Worm (Caenorhabditis elegans) whole organism, young adult: ENCODE data around the gene ZK1098.9.

Source experiments
- B0019.2 ChIP-seq: fragments of 200-800 bp; sonication (Bioruptor generic); conservative IDR thresholded peaks from 2 replicates; pipeline ENCODE4 v1.3.6; 2022; ENCODE audit warnings: missing genetic modification reagents, missing genetic modification characterization, missing compliant biosample characterization
- B0035.1 ChIP-seq: sonication (generic microtip); optimal IDR thresholded peaks from 2 replicates; lab custom pipeline; 2016; ENCODE audit warnings: missing genetic modification characterization, mild to moderate bottlenecking, missing compliant biosample characterization, missing genotype, missing genetic modification reagents
- B0261.1 ChIP-seq: sonication (generic microtip); optimal IDR thresholded peaks from 2 replicates; lab custom pipeline; 2016; ENCODE audit warnings: mild to moderate bottlenecking, missing genetic modification characterization, moderate library complexity, missing compliant biosample characterization
- D2030.7 ChIP-seq: fragments of 200-800 bp; sonication (Bioruptor generic); IDR thresholded peaks from 2 replicates; pipeline ENCODE4 v1.3.6; 2022; ENCODE audit warnings: missing genetic modification reagents, missing genetic modification characterization, missing compliant biosample characterization
- F33H1.4 ChIP-seq: fragments of 200-800 bp; sonication (Bioruptor generic); IDR thresholded peaks from 2 replicates; pipeline ENCODE4 v1.3.6; 2022; ENCODE audit warnings: missing genetic modification reagents, missing genetic modification characterization, missing compliant biosample characterization
- F37B4.10 ChIP-seq: fragments of 200-800 bp; sonication (Bioruptor generic); IDR thresholded peaks from 2 replicates; pipeline ENCODE4 v1.3.6; 2022; ENCODE audit warnings: missing genetic modification characterization, missing compliant biosample characterization
- F57A8.1 ChIP-seq: fragments of 200-800 bp; sonication (Bioruptor generic); optimal IDR thresholded peaks from 2 replicates; lab custom pipeline; 2018; ENCODE audit warnings: mild to moderate bottlenecking, missing genetic modification characterization, moderate library complexity, missing compliant biosample characterization
- T07F8.4 ChIP-seq: sonication (generic microtip); optimal IDR thresholded peaks from 2 replicates; lab custom pipeline; 2016; ENCODE audit warnings: mild to moderate bottlenecking, missing genetic modification characterization, moderate library complexity, missing compliant biosample characterization
- Y56A3A.18 ChIP-seq: fragments of 200-800 bp; sonication (Bioruptor generic); IDR thresholded peaks from 2 replicates; pipeline ENCODE4 v1.3.6; 2022; ENCODE audit warnings: missing genetic modification reagents, missing genetic modification characterization, missing compliant biosample characterization
- Y67H2A.10 ChIP-seq: fragments of 200-800 bp; sonication (Bioruptor generic); conservative IDR thresholded peaks from 2 replicates; pipeline ENCODE4 v1.3.6; 2022; ENCODE audit warnings: missing genetic modification reagents, missing genetic modification characterization, missing compliant biosample characterization
- akir-1 ChIP-seq: fragments of 200-800 bp; sonication (Bioruptor generic); optimal IDR thresholded peaks from 2 replicates; lab custom pipeline; 2018; ENCODE audit warnings: mild to moderate bottlenecking, missing genetic modification characterization, moderate library complexity, missing compliant biosample characterization
- atf-7 ChIP-seq: sonication (generic microtip); optimal IDR thresholded peaks from 2 replicates; lab custom pipeline; 2017; ENCODE audit warnings: mild to moderate bottlenecking, missing genetic modification characterization, missing compliant biosample characterization
- athp-1 ChIP-seq: sonication (generic microtip); optimal IDR thresholded peaks from 2 replicates; lab custom pipeline; 2017; ENCODE audit warnings: mild to moderate bottlenecking, missing genetic modification characterization, missing compliant biosample characterization
- attf-6 ChIP-seq: fragments of 200-800 bp; sonication (Bioruptor generic); IDR thresholded peaks from 2 replicates; pipeline ENCODE4 v1.3.6; 2022; ENCODE audit warnings: missing genetic modification reagents, missing genetic modification characterization, missing compliant biosample characterization
- cebp-1 ChIP-seq, 2 experiments: fragments of 200-800 bp in 1 of 2; sonication (Bioruptor generic) in 1 of 2; sonication (generic microtip) in 1 of 2; IDR thresholded peaks in 1 of 2; optimal IDR thresholded peaks in 1 of 2; 2 replicates each; pipeline versions ENCODE4 v1.3.6 to Lab custom; 2017 to 2022; ENCODE audit warnings: missing compliant biosample characterization in 2 of 2, missing genetic modification characterization in 2 of 2, mild to moderate bottlenecking in 1 of 2, missing genetic modification reagents in 1 of 2, moderate library complexity in 1 of 2
- ceh-100 ChIP-seq: fragments of 200-800 bp; sonication (Bioruptor generic); IDR thresholded peaks from 2 replicates; pipeline ENCODE4 v1.3.6; 2022; ENCODE audit warnings: missing genetic modification reagents, missing genetic modification characterization, missing compliant biosample characterization
- ceh-27 ChIP-seq: fragments of 200-800 bp; sonication (Bioruptor generic); optimal IDR thresholded peaks from 2 replicates; lab custom pipeline; 2018; ENCODE audit warnings: mild to moderate bottlenecking, missing genetic modification characterization, moderate library complexity, missing compliant biosample characterization
- ceh-40 ChIP-seq: fragments of 200-800 bp; sonication (Bioruptor generic); IDR thresholded peaks from 2 replicates; pipeline ENCODE4 v1.3.6; 2022; ENCODE audit warnings: missing genetic modification characterization, missing compliant biosample characterization
- dpff-1 ChIP-seq: sonication (generic microtip); optimal IDR thresholded peaks from 2 replicates; lab custom pipeline; 2017; ENCODE audit warnings: mild to moderate bottlenecking, missing genetic modification characterization, missing compliant biosample characterization
- efl-1 ChIP-seq: fragments of 150-350 bp; optimal IDR thresholded peaks from 2 replicates; lab custom pipeline; 2014; ENCODE audit warnings: missing biosample characterization, missing genetic modification reagents, missing genetic modification characterization
- fkh-3 ChIP-seq: sonication (generic microtip); optimal IDR thresholded peaks from 2 replicates; lab custom pipeline; 2016; ENCODE audit warnings: mild to moderate bottlenecking, missing genetic modification characterization, missing compliant biosample characterization
- gei-17 ChIP-seq: fragments of 200-800 bp; sonication (Bioruptor generic); optimal IDR thresholded peaks from 2 replicates; lab custom pipeline; 2018; ENCODE audit warnings: mild to moderate bottlenecking, missing genetic modification characterization, missing compliant biosample characterization
- hsf-1 ChIP-seq: fragments of 200-800 bp; sonication (Bioruptor generic); IDR thresholded peaks from 2 replicates; pipeline ENCODE4 v1.3.6; 2022; ENCODE audit warnings: missing genetic modification reagents, missing genetic modification characterization, missing compliant biosample characterization
- let-526 ChIP-seq: fragments of 200-800 bp; sonication (Bioruptor generic); IDR thresholded peaks from 2 replicates; pipeline ENCODE4 v1.3.6; 2022; ENCODE audit warnings: missing genetic modification reagents, missing genetic modification characterization, missing compliant biosample characterization
- lir-1 ChIP-seq: fragments of 200-800 bp; sonication (Bioruptor generic); conservative IDR thresholded peaks from 2 replicates; pipeline ENCODE4 v1.3.6; 2022; ENCODE audit warnings: missing genetic modification reagents, missing genetic modification characterization, missing compliant biosample characterization
- lsl-1 ChIP-seq: fragments of 200-800 bp; sonication (Bioruptor generic); optimal IDR thresholded peaks from 2 replicates; lab custom pipeline; 2018; ENCODE audit warnings: mild to moderate bottlenecking, missing genetic modification characterization, moderate library complexity, missing compliant biosample characterization
- lsy-27 ChIP-seq: sonication (generic microtip); optimal IDR thresholded peaks from 2 replicates; lab custom pipeline; 2017; ENCODE audit warnings: missing genetic modification characterization, mild to moderate bottlenecking, missing compliant biosample characterization, antibody characterized with exemption, missing genotype, borderline replicate concordance; ENCODE audit not compliant: insufficient read depth
- madf-10 ChIP-seq: sonication (generic microtip); optimal IDR thresholded peaks from 2 replicates; lab custom pipeline; 2016; ENCODE audit warnings: mild to moderate bottlenecking, missing genetic modification characterization, missing compliant biosample characterization
- madf-6 ChIP-seq: fragments of 200-800 bp; sonication (Bioruptor generic); IDR thresholded peaks from 2 replicates; pipeline ENCODE4 v1.3.6; 2022; ENCODE audit warnings: missing genetic modification reagents, missing genetic modification characterization, missing compliant biosample characterization
- mel-28 ChIP-seq: sonication (generic microtip); optimal IDR thresholded peaks from 2 replicates; lab custom pipeline; 2016; ENCODE audit warnings: borderline replicate concordance, mild to moderate bottlenecking, missing genetic modification characterization, missing compliant biosample characterization
- mes-4 ChIP-seq: sonication (generic microtip); optimal IDR thresholded peaks from 2 replicates; lab custom pipeline; 2016; ENCODE audit warnings: missing genotype, missing genetic modification characterization, missing compliant biosample characterization
- nhr-27 ChIP-seq: fragments of 200-800 bp; sonication (Bioruptor generic); optimal IDR thresholded peaks from 2 replicates; lab custom pipeline; 2018; ENCODE audit warnings: mild to moderate bottlenecking, missing genetic modification characterization, moderate library complexity, missing compliant biosample characterization
- rcor-1 ChIP-seq: fragments of 200-800 bp; sonication (Bioruptor generic); IDR thresholded peaks from 2 replicates; pipeline ENCODE4 v1.3.6; 2022; ENCODE audit warnings: missing genetic modification reagents, missing genetic modification characterization, missing compliant biosample characterization
- repo-1 ChIP-seq: sonication (generic microtip); optimal IDR thresholded peaks from 2 replicates; lab custom pipeline; 2017; ENCODE audit warnings: mild to moderate bottlenecking, missing genetic modification characterization, missing compliant biosample characterization
- sdz-38 ChIP-seq: sonication (generic microtip); optimal IDR thresholded peaks from 2 replicates; lab custom pipeline; 2016; ENCODE audit warnings: missing genotype, missing genetic modification characterization, missing compliant biosample characterization
- sea-2 ChIP-seq: fragments of 200-800 bp; sonication (Bioruptor generic); IDR thresholded peaks from 2 replicates; pipeline ENCODE4 v1.3.6; 2022; ENCODE audit warnings: missing genetic modification characterization, missing compliant biosample characterization
- snpc-1.1 ChIP-seq: sonication (generic microtip); optimal IDR thresholded peaks from 2 replicates; lab custom pipeline; 2017; ENCODE audit warnings: missing genetic modification characterization, mild to moderate bottlenecking, missing compliant biosample characterization, antibody characterized with exemption, moderate library complexity, missing genotype, missing genetic modification reagents; ENCODE audit not compliant: insufficient read depth
- snpc-1.3 ChIP-seq: sonication (generic microtip); optimal IDR thresholded peaks from 2 replicates; lab custom pipeline; 2017; ENCODE audit warnings: missing genetic modification characterization, mild to moderate bottlenecking, missing compliant biosample characterization, antibody characterized with exemption, moderate library complexity, missing genotype, missing genetic modification reagents; ENCODE audit not compliant: insufficient read depth
- sptf-2 ChIP-seq: fragments of 200-800 bp; sonication (Bioruptor generic); optimal IDR thresholded peaks from 2 replicates; lab custom pipeline; 2018; ENCODE audit warnings: mild to moderate bottlenecking, missing genetic modification characterization, missing compliant biosample characterization
- tbx-9 ChIP-seq: sonication (generic microtip); optimal IDR thresholded peaks from 2 replicates; lab custom pipeline; 2016; ENCODE audit warnings: borderline replicate concordance, missing genetic modification characterization, inconsistent platforms, missing compliant biosample characterization
- ztf-18 ChIP-seq: sonication (generic microtip); optimal IDR thresholded peaks from 2 replicates; lab custom pipeline; 2016; ENCODE audit warnings: missing genotype, mild to moderate bottlenecking, missing genetic modification characterization, missing compliant biosample characterization
- ztf-26 ChIP-seq: sonication (generic microtip); optimal IDR thresholded peaks from 2 replicates; lab custom pipeline; 2017; ENCODE audit warnings: missing genetic modification characterization, missing compliant biosample characterization
- ztf-3 ChIP-seq: fragments of 200-800 bp; sonication (Bioruptor generic); optimal IDR thresholded peaks from 2 replicates; lab custom pipeline; 2018; ENCODE audit warnings: mild to moderate bottlenecking, missing genetic modification characterization, missing compliant biosample characterization

ZK1098.9 gene

ce11 chrIII:9501072-9501471 lies 43.2 kb upstream of the ZK1098.9 start:
- no peak for TF ChIP-seq sea-2 (GFP tag; lab: Robert Waterston, UW)
- no peak for TF ChIP-seq cebp-1 (GFP tag; IDR thresholded peaks at IDR 0.05; lab: Robert Waterston, UW)
- peak; percentile 26 for TF ChIP-seq cebp-1 (tag; optimal IDR thresholded peaks at IDR 0.05; lab: Kevin White, UChicago)

- no peak for TF ChIP-seq B0035.1 (tag; lab: Kevin White, UChicago)
- no peak for TF ChIP-seq lsl-1 (GFP tag; lab: Kevin White, UChicago)
- peak; percentile 49; the same call in 1 of the 2 replicates for TF ChIP-seq cebp-1 (GFP tag; IDR thresholded peaks at IDR 0.05; lab: Robert Waterston, UW)
- peak; percentile 88 for TF ChIP-seq cebp-1 (tag; optimal IDR thresholded peaks at IDR 0.05; lab: Kevin White, UChicago)
Observed at ce11 chrIII:9502155-9502714, 42.0 kb upstream of the ZK1098.9 start.

- TF ChIP-seq lir-1 (GFP tag; lab: Robert Waterston, UW) (no peak), gei-17 (no peak), nhr-27 (tag; lab: Kevin White, UChicago) (no peak), ztf-18 (peak; percentile 22), F37B4.10 (GFP tag; lab: Robert Waterston, UW) (no peak), madf-6 (GFP tag; lab: Robert Waterston, UW) (peak; percentile 95), mel-28 (tag; lab: Kevin White, UChicago) (no peak), ceh-40 (GFP tag; lab: Robert Waterston, UW) (no peak), ztf-26 (tag; lab: Kevin White, UChicago) (no peak), tbx-9 (tag; lab: Kevin White, UChicago) (no peak), rcor-1 (GFP tag; lab: Robert Waterston, UW) (no peak), ceh-27 (no peak), let-526 (GFP tag; lab: Robert Waterston, UW) (no peak), F33H1.4 (GFP tag; lab: Robert Waterston, UW) (peak; percentile 71), B0261.1 (tag; lab: Kevin White, UChicago) (no peak), snpc-1.3 (tag; lab: Kevin White, UChicago) (no peak), hsf-1 (GFP tag; lab: Robert Waterston, UW) (peak; percentile 91), repo-1 (tag; lab: Kevin White, UChicago) (no peak), ceh-100 (peak; percentile 79), efl-1 (GFP tag; lab: Kevin White, UChicago) (peak; percentile 82), atf-7 (no peak), Y67H2A.10 (GFP tag; lab: Robert Waterston, UW) (peak; percentile 38; the same call in 1 of the 2 replicates), cebp-1 (GFP tag; IDR thresholded peaks at IDR 0.05; lab: Robert Waterston, UW) (no peak), cebp-1 (tag; optimal IDR thresholded peaks at IDR 0.05; lab: Kevin White, UChicago) (no peak), dpff-1 (tag; lab: Kevin White, UChicago) (no peak), attf-6 (no peak), B0019.2 (GFP tag; lab: Robert Waterston, UW) (0 out of 2 replicates have a peak, but pooled peaks have one; percentile 46), ztf-3 (GFP tag; lab: Kevin White, UChicago) (no peak), sdz-38 (no peak), fkh-3 (tag; lab: Kevin White, UChicago) (no peak), D2030.7 (GFP tag; lab: Robert Waterston, UW) (peak; percentile 89), T07F8.4 (no peak), akir-1 (GFP tag; lab: Kevin White, UChicago) (no peak), sptf-2 (GFP tag; lab: Kevin White, UChicago) (no peak), lsy-27 (tag; lab: Kevin White, UChicago) (no peak), athp-1 (tag; lab: Kevin White, UChicago) (no peak), madf-10 (tag; lab: Kevin White, UChicago) (no peak), snpc-1.1 (tag; lab: Kevin White, UChicago) (no peak), mes-4 (no peak), F57A8.1 (GFP tag; lab: Kevin White, UChicago) (no peak), Y56A3A.18 (GFP tag; lab: Robert Waterston, UW) (no peak)
Observed at ce11 chrIII:9504347-9504746, 39.9 kb upstream of the ZK1098.9 start.
